Fruit fly (Drosophila melanogaster) whole organism, embryonic: ENCODE measurements around the gene CG42237.

Experiments used
- CG17802 ChIP-seq: fragments of 200-800 bp; sonication (Bioruptor generic); optimal IDR thresholded peaks from 2 replicates; lab custom pipeline; 2018; ENCODE audit warnings: missing biosample characterization, mild to moderate bottlenecking, missing genetic modification characterization, moderate library complexity
- CG2889 ChIP-seq: fragments of 200-800 bp; sonication (Bioruptor generic); IDR thresholded peaks from 3 replicates; pipeline ENCODE4 v1.3.6; 2022; ENCODE audit warnings: missing biosample characterization, missing genetic modification characterization
- CG32772 ChIP-seq: fragments of 200-800 bp; sonication (Bioruptor generic); IDR thresholded peaks from 2 replicates; pipeline ENCODE4 v1.3.6; 2022; ENCODE audit warnings: missing biosample characterization, missing genetic modification characterization
- cato ChIP-seq: fragments of 200-800 bp; sonication (Bioruptor generic); optimal IDR thresholded peaks from 2 replicates; lab custom pipeline; 2016; ENCODE audit warnings: missing biosample characterization, missing genetic modification characterization, borderline replicate concordance

- TF ChIP-seq CG2889 (GFP tag; lab: Robert Waterston, UW) (no peak), cato (GFP tag; lab: Kevin White, UChicago) (no peak), CG17802 (tag; lab: Kevin White, UChicago) (no peak), CG32772 (GFP tag; lab: Robert Waterston, UW) (no peak)
Measured at dm6 chrX:13094085-13094764, 20.7 kb upstream of the CG42237 start, which contains the start of gene CG2200.
